Worm (Caenorhabditis elegans) whole organism, early embryonic: ENCODE measurements around the gene ints-11.
A peak's percentile ranks its signal among the peaks of the same experiment; 100 is the strongest.

Experiments used
- B0310.2 ChIP-seq: sonication (generic microtip); optimal IDR thresholded peaks from 2 replicates; lab custom pipeline; 2016; ENCODE audit warnings: mild to moderate bottlenecking, missing genetic modification characterization, missing compliant biosample characterization
- F13C5.2 ChIP-seq: sonication (generic microtip); optimal IDR thresholded peaks from 2 replicates; lab custom pipeline; 2017; ENCODE audit warnings: mild to moderate bottlenecking, missing genetic modification characterization, inconsistent platforms, missing compliant biosample characterization
- aly-1 ChIP-seq: sonication (generic microtip); optimal IDR thresholded peaks from 2 replicates; lab custom pipeline; 2016; ENCODE audit warnings: missing genetic modification characterization, missing compliant biosample characterization
- ama-1 ChIP-seq: fragments of 150-350 bp; optimal IDR thresholded peaks from 2 replicates; lab custom pipeline; 2014
- ceh-13 ChIP-seq: fragments of 200-800 bp; sonication (Bioruptor generic); optimal IDR thresholded peaks from 2 replicates; lab custom pipeline; 2018; ENCODE audit warnings: mild to moderate bottlenecking, missing genetic modification characterization, missing compliant biosample characterization
- ceh-36 ChIP-seq: sonication (generic microtip); optimal IDR thresholded peaks from 2 replicates; lab custom pipeline; 2016; ENCODE audit warnings: missing genetic modification characterization, inconsistent platforms, missing compliant biosample characterization
- ets-7 ChIP-seq: sonication (generic microtip); optimal IDR thresholded peaks from 2 replicates; lab custom pipeline; 2016; ENCODE audit warnings: missing genotype, missing genetic modification characterization, missing compliant biosample characterization
- flt-1 ChIP-seq: fragments of 200-800 bp; sonication (Bioruptor generic); IDR thresholded peaks from 2 replicates; pipeline ENCODE4 v1.3.6; 2022; ENCODE audit warnings: missing genetic modification characterization, missing compliant biosample characterization
- hmbx-1 ChIP-seq: sonication (generic microtip); optimal IDR thresholded peaks from 2 replicates; lab custom pipeline; 2016; ENCODE audit warnings: mild to moderate bottlenecking, missing genetic modification characterization, missing compliant biosample characterization
- hmg-4 ChIP-seq: fragments of 200-800 bp; sonication (Bioruptor generic); optimal IDR thresholded peaks from 2 replicates; lab custom pipeline; 2018; ENCODE audit warnings: mild to moderate bottlenecking, missing genetic modification characterization, missing compliant biosample characterization
- hnd-1 ChIP-seq: sonication (generic microtip); optimal IDR thresholded peaks from 2 replicates; lab custom pipeline; 2016; ENCODE audit warnings: missing genetic modification characterization, missing compliant biosample characterization
- pes-1 ChIP-seq: fragments of 200-800 bp; sonication (Bioruptor generic); IDR thresholded peaks from 2 replicates; pipeline ENCODE4 v1.3.6; 2022; ENCODE audit warnings: missing genetic modification reagents, missing genetic modification characterization, missing compliant biosample characterization
- scrt-1 ChIP-seq: fragments of 200-800 bp; sonication (Bioruptor generic); IDR thresholded peaks from 2 replicates; pipeline ENCODE4 v1.3.6; 2022; ENCODE audit warnings: missing genetic modification characterization, missing compliant biosample characterization
- sea-1 ChIP-seq: fragments of 200-800 bp; sonication (Bioruptor generic); conservative IDR thresholded peaks from 2 replicates; pipeline ENCODE4 v1.3.6; 2022; ENCODE audit warnings: missing genetic modification characterization, missing compliant biosample characterization
- tbx-11 ChIP-seq: fragments of 200-800 bp; sonication (Bioruptor generic); IDR thresholded peaks from 2 replicates; pipeline ENCODE4 v1.3.6; 2022; ENCODE audit warnings: missing genetic modification characterization, missing compliant biosample characterization
- tbx-37 ChIP-seq: fragments of 200-800 bp; sonication (Bioruptor generic); conservative IDR thresholded peaks from 2 replicates; pipeline ENCODE4 v1.3.6; 2022; ENCODE audit warnings: missing genetic modification reagents, missing genetic modification characterization, missing compliant biosample characterization
- tra-4 ChIP-seq: sonication (generic microtip); optimal IDR thresholded peaks from 2 replicates; lab custom pipeline; 2017; ENCODE audit warnings: missing genetic modification characterization, missing compliant biosample characterization

The ints-11 gene

DNA sequence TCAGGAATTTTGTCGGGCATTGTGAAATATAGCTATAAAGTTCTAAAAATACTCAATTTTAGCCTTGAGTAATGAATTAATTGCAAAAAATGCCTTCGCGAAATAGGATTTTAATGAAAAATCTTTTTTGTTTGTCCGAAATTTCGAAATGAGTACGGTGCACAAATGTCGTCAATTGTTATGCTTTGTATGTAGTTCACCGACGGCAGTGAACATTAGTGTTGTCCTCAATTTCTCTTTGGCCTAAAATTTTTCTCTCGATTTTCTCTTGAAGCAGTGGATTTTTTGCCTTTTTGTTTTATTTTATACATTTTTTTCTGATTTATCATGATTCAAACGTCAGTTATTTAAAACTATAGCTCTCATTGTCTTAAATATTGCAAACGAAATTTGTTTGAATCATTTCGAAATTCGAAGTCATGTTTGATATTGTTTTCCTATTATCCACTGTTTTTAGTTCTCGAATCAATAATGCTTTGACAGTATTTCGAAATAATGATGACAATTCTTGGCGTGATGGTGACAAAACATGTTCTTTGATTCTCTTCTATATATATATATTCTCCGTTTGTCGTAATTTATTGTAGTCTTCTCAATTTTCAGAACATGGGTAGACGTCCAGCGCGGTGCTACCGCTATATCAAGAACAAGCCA is at the start of gene ints-11, which contains the start of gene rpl-10:
Gene ints-11, minus strand, starts transcription at position 201 of the 654 bp plus-strand sequence.
Gene rpl-10, plus strand, starts transcription at position 604 of the 654 bp plus-strand sequence.
- TF ChIP-seq pes-1 (GFP tag; lab: Robert Waterston, UW): no peak
- no peak for TF ChIP-seq aly-1
- no peak for TF ChIP-seq ceh-13

DNA sequence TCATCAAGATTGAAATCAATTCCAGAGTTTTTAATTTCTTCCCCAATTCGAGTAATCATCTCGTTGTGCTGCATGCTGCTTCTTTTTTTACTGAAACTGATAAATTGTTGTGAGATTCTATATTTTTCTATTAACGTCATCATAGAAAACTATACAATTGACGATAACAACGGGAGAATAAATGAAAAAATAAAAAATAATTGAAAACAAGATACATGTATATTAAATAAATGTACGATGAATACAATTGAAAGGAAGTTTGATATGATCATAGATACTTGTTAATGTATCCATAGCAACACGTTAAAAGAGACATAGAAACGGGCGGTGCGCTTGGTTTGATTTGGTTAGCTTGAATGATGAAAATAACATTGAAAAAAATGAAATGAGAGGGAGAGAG is 47.2 kb upstream of the ints-11 start, which contains the start of gene T05C12.8:
Gene T05C12.8, minus strand, starts transcription at position 101 of the 400 bp plus-strand sequence.
- TF ChIP-seq hnd-1 (tag; lab: Kevin White, UChicago): no peak

DNA sequence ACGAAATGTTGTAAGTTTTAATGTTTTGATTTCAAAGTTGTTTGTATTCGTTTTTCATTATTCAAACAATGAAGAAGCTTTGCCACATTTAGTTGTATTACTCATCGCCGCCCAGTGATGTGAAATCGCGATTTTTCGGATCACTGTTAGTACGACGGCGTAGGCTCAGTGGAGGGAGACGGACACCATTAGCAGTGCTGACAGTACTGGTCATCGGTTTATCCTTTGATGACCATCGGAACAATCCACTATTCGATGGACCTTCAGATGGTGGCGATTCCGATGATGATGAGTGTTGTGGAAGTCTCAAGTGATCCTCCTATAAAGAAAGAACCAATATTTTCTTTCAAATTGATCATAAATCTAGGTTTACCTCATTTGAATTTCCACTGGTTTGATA is 44.2 kb upstream of the ints-11 start:
- TF ChIP-seq flt-1 (GFP tag; lab: Robert Waterston, UW) (no peak), hnd-1 (tag; lab: Kevin White, UChicago) (no peak), ceh-36 (tag; lab: Kevin White, UChicago) (no peak), B0310.2 (tag; lab: Kevin White, UChicago) (no peak), tra-4 (tag; lab: Kevin White, UChicago) (no peak), tbx-11 (GFP tag; lab: Robert Waterston, UW) (no peak), hmbx-1 (no peak)

DNA sequence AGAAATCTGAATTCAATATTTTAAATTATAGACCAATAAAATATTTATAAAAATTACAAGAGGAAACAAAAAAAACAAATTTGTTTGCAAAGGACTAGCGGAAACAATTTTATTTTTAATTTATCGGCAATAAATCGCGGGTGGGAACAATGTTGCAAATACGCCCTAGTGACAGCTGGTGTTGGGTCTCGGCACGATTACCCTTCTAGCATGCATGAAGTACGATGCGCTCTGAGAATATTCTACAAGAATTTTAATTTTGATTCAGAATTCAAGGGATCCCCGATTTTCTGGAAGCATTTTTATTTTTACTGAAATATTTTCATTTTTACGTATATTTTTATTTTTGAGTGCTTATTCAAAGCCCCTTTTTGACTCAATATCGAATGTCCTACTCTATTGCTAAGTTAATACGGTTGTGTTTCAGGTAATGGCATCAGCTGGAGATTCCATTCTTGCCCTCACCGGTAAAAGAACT is 41.8 kb upstream of the ints-11 start, which contains the start of the genes mig-5 and cct-1:
Gene mig-5, minus strand, starts transcription at position 8 of the 478 bp plus-strand sequence.
Gene cct-1, plus strand, starts transcription at position 428 of the 478 bp plus-strand sequence.
- no peak for TF ChIP-seq hnd-1 (tag; lab: Kevin White, UChicago)
- no peak for TF ChIP-seq pes-1 (GFP tag; lab: Robert Waterston, UW)
- TF ChIP-seq F13C5.2: peak; percentile 85
- TF ChIP-seq hmg-4 (GFP tag; lab: Kevin White, UChicago): peak; percentile 31
- TF ChIP-seq flt-1 (GFP tag; lab: Robert Waterston, UW): peak; percentile 48; the same call in 1 of the 2 replicates
- no peak for TF ChIP-seq tbx-37

DNA sequence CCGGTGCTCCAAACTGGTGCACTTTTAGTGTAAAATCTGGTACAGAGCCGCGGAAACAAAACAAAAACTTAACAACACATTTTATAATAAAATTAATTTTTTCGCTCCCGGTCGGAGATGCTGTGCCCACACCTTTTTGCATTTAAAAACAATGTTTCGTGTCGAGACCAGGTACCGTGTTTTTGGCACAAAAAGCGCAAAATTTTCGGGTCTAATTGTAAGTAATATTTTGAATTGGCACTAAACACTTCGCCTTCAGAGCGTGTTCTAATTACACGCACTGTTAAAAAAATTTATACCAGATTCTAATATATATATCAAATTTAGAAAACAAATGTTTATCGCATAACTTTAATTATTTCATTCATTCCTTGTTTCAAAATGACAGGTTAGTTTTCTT is 38.2 kb upstream of the ints-11 start, which contains the start of gene dylt-3:
Gene dylt-3, plus strand, starts transcription at position 301 of the 400 bp plus-strand sequence.
- TF ChIP-seq ceh-13: no peak
- no peak for TF ChIP-seq hmg-4 (GFP tag; lab: Kevin White, UChicago)
- no peak for TF ChIP-seq pes-1 (GFP tag; lab: Robert Waterston, UW)
- no peak for TF ChIP-seq sea-1
- no peak for TF ChIP-seq hnd-1 (tag; lab: Kevin White, UChicago)
- no peak for TF ChIP-seq scrt-1
- no peak for TF ChIP-seq ceh-36 (tag; lab: Kevin White, UChicago)
- TF ChIP-seq aly-1: no peak
- no peak for TF ChIP-seq F13C5.2
- no peak for TF ChIP-seq B0310.2 (tag; lab: Kevin White, UChicago)
- no peak for TF ChIP-seq ets-7 (tag; lab: Kevin White, UChicago)
- TF ChIP-seq hmbx-1: no peak
- TF ChIP-seq flt-1 (GFP tag; lab: Robert Waterston, UW): no peak
- TF ChIP-seq ama-1 (lab: Kevin White, UChicago): no peak
- no peak for TF ChIP-seq tra-4 (tag; lab: Kevin White, UChicago)

DNA sequence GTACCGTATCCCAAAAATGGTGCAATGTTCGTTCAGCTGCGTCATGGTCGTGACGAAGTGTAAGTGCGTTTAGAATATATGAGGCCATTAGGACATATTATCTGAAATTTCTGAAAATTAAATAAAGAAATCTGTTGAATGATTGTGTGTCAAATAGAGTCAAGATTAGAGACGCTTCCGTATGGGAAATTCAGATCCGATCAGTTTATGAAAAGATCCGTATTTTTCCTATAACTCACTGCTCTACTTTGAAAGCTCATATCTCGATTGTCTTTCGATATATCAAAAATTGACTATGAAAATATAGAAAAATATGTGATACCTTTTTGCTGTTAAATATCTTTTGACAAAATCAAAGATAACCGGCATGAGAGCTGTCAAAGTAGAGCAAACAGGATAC is 37.0 kb upstream of the ints-11 start, which contains the start of gene T05C12.4:
Gene T05C12.4, minus strand, starts transcription at position 101 of the 400 bp plus-strand sequence.
- TF ChIP-seq pes-1 (GFP tag; lab: Robert Waterston, UW): no peak
- TF ChIP-seq tra-4 (tag; lab: Kevin White, UChicago): no peak
- no peak for TF ChIP-seq tbx-37
- no peak for TF ChIP-seq hmbx-1
- no peak for TF ChIP-seq ama-1 (lab: Kevin White, UChicago)
- no peak for TF ChIP-seq ets-7 (tag; lab: Kevin White, UChicago)
- no peak for TF ChIP-seq B0310.2 (tag; lab: Kevin White, UChicago)
- TF ChIP-seq hnd-1 (tag; lab: Kevin White, UChicago): no peak
- no peak for TF ChIP-seq F13C5.2
- TF ChIP-seq hmg-4 (GFP tag; lab: Kevin White, UChicago): no peak

DNA sequence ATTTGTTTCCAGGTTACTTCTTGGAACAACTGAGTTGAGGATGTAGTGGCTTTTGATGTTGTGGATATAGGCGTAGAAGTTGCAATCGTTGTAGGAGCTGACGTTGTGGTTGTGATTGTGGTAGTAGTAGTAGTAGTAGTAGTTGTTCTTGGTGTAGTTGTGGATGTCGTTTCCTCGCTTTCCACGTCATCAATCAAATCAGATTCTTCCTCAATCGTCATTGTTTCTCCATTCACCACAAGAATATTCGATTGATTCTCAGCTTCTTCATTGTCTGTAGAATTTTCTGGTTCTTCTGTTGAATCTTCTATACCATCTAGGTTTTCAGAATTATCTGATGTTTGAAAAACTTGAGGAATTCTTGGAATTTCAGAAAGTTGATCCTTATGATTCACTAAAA is 35.3 kb upstream of the ints-11 start:
- no peak for TF ChIP-seq tbx-37
- no peak for TF ChIP-seq tbx-11 (GFP tag; lab: Robert Waterston, UW)
- no peak for TF ChIP-seq tra-4 (tag; lab: Kevin White, UChicago)
- TF ChIP-seq hmbx-1: no peak
- TF ChIP-seq aly-1: no peak
- TF ChIP-seq ceh-36 (tag; lab: Kevin White, UChicago): no peak
- no peak for TF ChIP-seq B0310.2 (tag; lab: Kevin White, UChicago)
- no peak for TF ChIP-seq ceh-13

DNA sequence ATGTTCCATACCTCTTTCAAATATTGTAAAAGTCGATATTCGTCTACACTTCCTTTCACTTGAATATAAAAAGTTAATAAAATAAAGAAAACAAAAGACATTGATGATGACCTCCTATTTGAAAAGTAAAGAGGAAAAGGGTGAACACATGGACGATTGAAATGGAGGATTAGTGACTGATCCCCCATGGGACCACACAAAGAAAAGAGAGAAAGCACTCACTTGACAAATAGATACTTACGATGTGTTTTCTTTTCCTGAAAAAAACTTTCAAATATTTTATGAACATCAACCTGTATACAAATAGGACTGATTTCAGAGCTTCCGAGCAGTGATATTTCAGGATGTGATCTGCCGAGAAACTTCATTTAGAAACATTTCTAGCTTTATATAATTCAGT is 33.8 kb upstream of the ints-11 start, which contains the start of gene acr-14:
Gene acr-14, minus strand, starts transcription at position 101 of the 400 bp plus-strand sequence.
- TF ChIP-seq hmg-4 (GFP tag; lab: Kevin White, UChicago) (no peak), flt-1 (GFP tag; lab: Robert Waterston, UW) (no peak), ama-1 (lab: Kevin White, UChicago) (no peak), sea-1 (no peak), tbx-11 (GFP tag; lab: Robert Waterston, UW) (no peak), hmbx-1 (no peak), tbx-37 (no peak), pes-1 (GFP tag; lab: Robert Waterston, UW) (no peak), hnd-1 (tag; lab: Kevin White, UChicago) (no peak), scrt-1 (no peak), F13C5.2 (no peak), ceh-13 (no peak), ets-7 (tag; lab: Kevin White, UChicago) (no peak), ceh-36 (tag; lab: Kevin White, UChicago) (no peak), tra-4 (tag; lab: Kevin White, UChicago) (no peak), B0310.2 (tag; lab: Kevin White, UChicago) (no peak), aly-1 (no peak)
